Worm (Caenorhabditis elegans): ENCODE measurements around the gene C35A5.6.

DNA sequence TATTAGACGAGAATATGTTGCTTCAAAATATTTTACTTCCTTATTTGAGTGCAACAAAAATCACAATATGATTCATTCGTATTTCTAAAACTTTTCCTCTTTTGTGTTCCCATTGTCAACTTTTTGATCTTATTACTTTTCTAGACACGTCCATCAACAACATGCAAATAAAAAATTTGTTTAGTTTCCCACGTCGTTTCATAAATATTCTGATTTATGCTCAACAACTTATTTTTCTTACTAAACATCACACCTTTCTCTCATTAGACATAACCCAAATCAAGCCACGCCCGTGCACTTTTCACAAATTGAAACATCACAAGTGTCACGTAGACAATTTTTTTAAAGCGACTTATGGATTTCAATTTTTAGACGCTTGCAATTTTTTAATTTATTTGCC, 39.1 kb upstream of the C35A5.6 start:
- TF ChIP-seq ztf-23 (GFP tag; IDR thresholded peaks at IDR 0.05) (no peak), ref-1 (GFP tag; conservative IDR thresholded peaks at IDR 0.05) (no peak), T22C8.4 (GFP tag; IDR thresholded peaks at IDR 0.05) (no peak), med-1 (GFP tag; optimal IDR thresholded peaks at IDR 0.05; ENCODE audit: insufficient read depth) (no peak), flt-1 (GFP tag; IDR thresholded peaks at IDR 0.05) (no peak), ztf-29 (GFP tag; IDR thresholded peaks at IDR 0.05) (no peak), klf-2 (GFP tag; conservative IDR thresholded peaks at IDR 0.05) (no peak), tab-1 (GFP tag; IDR thresholded peaks at IDR 0.05) (no peak), cog-1 (tag; optimal IDR thresholded peaks at IDR 0.05) (no peak)

Measured in whole organism, midembryonic.